Fruit fly (Drosophila melanogaster) whole organism, embryonic: ENCODE data around the gene CG13108.

Source experiments
- Blimp-1 ChIP-seq: fragments of 200-800 bp; sonication (Bioruptor generic); optimal IDR thresholded peaks from 3 replicates; lab custom pipeline; 2018; ENCODE audit warnings: missing biosample characterization, missing genetic modification characterization, mild to moderate bottlenecking, moderate library complexity, missing genetic modification reagents
- CG10147 ChIP-seq: fragments of 200-800 bp; sonication (Bioruptor generic); optimal IDR thresholded peaks from 2 replicates; lab custom pipeline; 2019; ENCODE audit warnings: missing biosample characterization, mild to moderate bottlenecking, missing genetic modification characterization, moderate library complexity
- CG10462 ChIP-seq: fragments of 200-800 bp; sonication (Bioruptor generic); optimal IDR thresholded peaks from 2 replicates; lab custom pipeline; 2016; ENCODE audit warnings: missing biosample characterization, missing genetic modification characterization
- CG10565 ChIP-seq: fragments of 200-800 bp; sonication (Bioruptor generic); optimal IDR thresholded peaks from 3 replicates; lab custom pipeline; 2016; ENCODE audit warnings: missing biosample characterization, mild to moderate bottlenecking, missing genetic modification characterization
- CG12659 ChIP-seq: fragments of 200-800 bp; sonication (Bioruptor generic); optimal IDR thresholded peaks from 3 replicates; lab custom pipeline; 2017; ENCODE audit warnings: mild to moderate bottlenecking, missing biosample characterization, missing genetic modification reagents, missing genetic modification characterization
- CG13296 ChIP-seq: fragments of 200-800 bp; sonication (Bioruptor generic); optimal IDR thresholded peaks from 3 replicates; lab custom pipeline; 2018; ENCODE audit warnings: missing biosample characterization, mild to moderate bottlenecking, missing genetic modification characterization
- CG1603 ChIP-seq: fragments of 200-800 bp; sonication (Bioruptor generic); optimal IDR thresholded peaks from 2 replicates; lab custom pipeline; 2019; ENCODE audit warnings: missing biosample characterization, mild to moderate bottlenecking, missing genetic modification characterization, moderate library complexity
- CG1647 ChIP-seq: fragments of 200-800 bp; sonication (Bioruptor generic); optimal IDR thresholded peaks from 3 replicates; lab custom pipeline; 2016; ENCODE audit warnings: missing biosample characterization, missing genetic modification characterization
- CG18262 ChIP-seq: fragments of 200-800 bp; optimal IDR thresholded peaks from 3 replicates; lab custom pipeline; 2019; ENCODE audit warnings: missing biosample characterization, mild to moderate bottlenecking, missing genetic modification characterization, moderate library complexity
- CG2712 ChIP-seq: fragments of 200-800 bp; optimal IDR thresholded peaks from 3 replicates; lab custom pipeline; 2019; ENCODE audit warnings: missing biosample characterization, mild to moderate bottlenecking, missing genetic modification characterization, moderate library complexity
- CG32767 ChIP-seq: fragments of 200-800 bp; sonication (Bioruptor generic); IDR thresholded peaks from 2 replicates; pipeline ENCODE4 v1.3.6; 2022; ENCODE audit warnings: missing biosample characterization, missing genetic modification characterization
- CG3281 ChIP-seq: fragments of 200-800 bp; sonication (Bioruptor generic); optimal IDR thresholded peaks from 3 replicates; lab custom pipeline; 2017; ENCODE audit warnings: missing biosample characterization, mild to moderate bottlenecking, missing genetic modification characterization
- CG34224 ChIP-seq: fragments of 200-800 bp; sonication (Bioruptor generic); IDR thresholded peaks from 3 replicates; pipeline ENCODE4 v1.3.6; 2022; ENCODE audit warnings: missing biosample characterization, missing genetic modification characterization; ENCODE audit not compliant: partially characterized antibody
- CG3995 ChIP-seq: fragments of 200-800 bp; sonication (Bioruptor generic); optimal IDR thresholded peaks from 3 replicates; lab custom pipeline; 2016; ENCODE audit warnings: missing biosample characterization, missing genetic modification characterization
- CG6689 ChIP-seq: fragments of 200-800 bp; sonication (Bioruptor generic); IDR thresholded peaks from 2 replicates; pipeline ENCODE4 v1.3.6; 2022; ENCODE audit warnings: missing biosample characterization, missing genetic modification characterization
- CG6765 ChIP-seq: fragments of 200-800 bp; sonication (Bioruptor generic); optimal IDR thresholded peaks from 3 replicates; lab custom pipeline; 2017; ENCODE audit warnings: missing biosample characterization, mild to moderate bottlenecking, missing genetic modification characterization
- CG7271 ChIP-seq: fragments of 200-800 bp; sonication (Bioruptor generic); optimal IDR thresholded peaks from 2 replicates; lab custom pipeline; 2018; ENCODE audit warnings: missing biosample characterization, mild to moderate bottlenecking, missing genetic modification characterization, moderate library complexity
- CG8290 ChIP-seq, 3 experiments: fragments of 200-800 bp; sonication (Bioruptor generic); optimal IDR thresholded peaks; 2 replicates each; lab custom pipeline; 2016 to 2019; ENCODE audit warnings: missing biosample characterization in 3 of 3, missing genetic modification characterization in 3 of 3, mild to moderate bottlenecking in 2 of 3, moderate library complexity in 1 of 3
- CoRest ChIP-seq: fragments of 200-800 bp; sonication (Bioruptor generic); optimal IDR thresholded peaks from 3 replicates; lab custom pipeline; 2018; ENCODE audit warnings: missing biosample characterization, mild to moderate bottlenecking, missing genetic modification characterization, moderate library complexity
- Deaf1 ChIP-seq: fragments of 200-800 bp; optimal IDR thresholded peaks from 3 replicates; lab custom pipeline; 2019; ENCODE audit warnings: missing biosample characterization, mild to moderate bottlenecking, missing genetic modification characterization, moderate library complexity
- Dll ChIP-seq: fragments of 200-800 bp; sonication (Bioruptor generic); IDR thresholded peaks from 4 replicates; pipeline ENCODE4 v1.3.6; 2022; ENCODE audit warnings: missing biosample characterization, missing genetic modification characterization; ENCODE audit not compliant: partially characterized antibody
- Drgx ChIP-seq: fragments of 200-800 bp; sonication (Bioruptor generic); IDR thresholded peaks from 2 replicates; pipeline ENCODE4 v1.3.6; 2022; ENCODE audit warnings: missing biosample characterization, missing genetic modification characterization
- Fer1 ChIP-seq: fragments of 200-800 bp; sonication (Bioruptor generic); optimal IDR thresholded peaks from 2 replicates; lab custom pipeline; 2017; ENCODE audit warnings: missing biosample characterization, mild to moderate bottlenecking, missing genetic modification characterization
- HmgZ ChIP-seq: fragments of 200-800 bp; sonication (Bioruptor generic); optimal IDR thresholded peaks from 2 replicates; lab custom pipeline; 2018; ENCODE audit warnings: missing biosample characterization, mild to moderate bottlenecking, missing genetic modification characterization
- Hr39 ChIP-seq: fragments of >200 bp; optimal IDR thresholded peaks from 2 replicates; lab custom pipeline; 2017
- Jarid2 ChIP-seq: fragments of 200-800 bp; sonication (Bioruptor generic); optimal IDR thresholded peaks from 3 replicates; lab custom pipeline; 2017; ENCODE audit warnings: mild to moderate bottlenecking, missing biosample characterization, missing genetic modification reagents, missing genetic modification characterization
- MBD-R2 ChIP-seq: fragments of 200-800 bp; sonication (Bioruptor generic); IDR thresholded peaks from 2 replicates; pipeline ENCODE4 v1.3.6; 2022; ENCODE audit warnings: missing biosample characterization, missing genetic modification characterization
- Med ChIP-seq: fragments of 200-800 bp; sonication (Bioruptor generic); peaks from one replicate; lab custom pipeline; 2016; ENCODE audit warnings: missing biosample characterization, missing genetic modification characterization, mild to moderate bottlenecking, inconsistent platforms, moderate library complexity
- NfI ChIP-seq: fragments of 200-800 bp; sonication (Bioruptor generic); optimal IDR thresholded peaks from 3 replicates; lab custom pipeline; 2018; ENCODE audit warnings: missing biosample characterization, mild to moderate bottlenecking, missing genetic modification characterization, moderate library complexity
- Oli ChIP-seq: fragments of 200-800 bp; sonication (Bioruptor generic); optimal IDR thresholded peaks from 2 replicates; lab custom pipeline; 2018; ENCODE audit warnings: missing biosample characterization, mild to moderate bottlenecking, missing genetic modification characterization, moderate library complexity
- Poxn ChIP-seq: fragments of 200-800 bp; sonication (Bioruptor generic); IDR thresholded peaks from 2 replicates; pipeline ENCODE4 v1.3.6; 2022; ENCODE audit warnings: missing biosample characterization, missing genetic modification characterization
- Rfx ChIP-seq: fragments of 200-800 bp; sonication (Bioruptor generic); IDR thresholded peaks from 2 replicates; pipeline ENCODE4 v1.3.6; 2022; ENCODE audit warnings: missing biosample characterization, missing genetic modification characterization
- Scr ChIP-seq: fragments of 200-800 bp; sonication (Bioruptor generic); IDR thresholded peaks from 2 replicates; pipeline ENCODE4 v1.3.6; 2022; ENCODE audit warnings: missing biosample characterization, missing genetic modification characterization; ENCODE audit not compliant: partially characterized antibody
- Trl ChIP-seq, 3 experiments: fragments of >200 bp in 2 of 3; fragments of 200-800 bp in 1 of 3; sonication (Bioruptor generic) in 1 of 3; optimal IDR thresholded peaks; 2 replicates in 1 of 3; 3 replicates in 2 of 3; lab custom pipeline; 2016 to 2017; ENCODE audit warnings: missing biosample characterization in 1 of 3, missing genetic modification characterization in 1 of 3
- bbx ChIP-seq: fragments of 200-800 bp; sonication (Bioruptor generic); IDR thresholded peaks from 2 replicates; pipeline ENCODE4 v1.3.6; 2022; ENCODE audit warnings: missing biosample characterization, missing genetic modification characterization; ENCODE audit not compliant: partially characterized antibody
- ci ChIP-seq: fragments of 200-800 bp; sonication (Bioruptor generic); IDR thresholded peaks from 3 replicates; pipeline ENCODE4 v1.3.6; 2022; ENCODE audit warnings: missing biosample characterization, missing genetic modification characterization
- dmrt99B ChIP-seq: fragments of 200-800 bp; sonication (Bioruptor generic); optimal IDR thresholded peaks from 2 replicates; lab custom pipeline; 2018; ENCODE audit warnings: missing biosample characterization, mild to moderate bottlenecking, missing genetic modification characterization, moderate library complexity
- exex ChIP-seq: fragments of 200-800 bp; sonication (Bioruptor generic); optimal IDR thresholded peaks from 4 replicates; lab custom pipeline; 2018; ENCODE audit warnings: missing biosample characterization, mild to moderate bottlenecking, missing genetic modification characterization, moderate library complexity
- fd102C ChIP-seq: fragments of 200-800 bp; sonication (Bioruptor generic); optimal IDR thresholded peaks from 2 replicates; lab custom pipeline; 2018; ENCODE audit warnings: missing biosample characterization, mild to moderate bottlenecking, missing genetic modification characterization, moderate library complexity
- kni ChIP-seq: fragments of 200-800 bp; sonication (Bioruptor generic); optimal IDR thresholded peaks from 3 replicates; lab custom pipeline; 2017; ENCODE audit warnings: mild to moderate bottlenecking, missing biosample characterization, missing genetic modification reagents, missing genetic modification characterization
- luna ChIP-seq: fragments of 200-800 bp; sonication (Bioruptor generic); optimal IDR thresholded peaks from 2 replicates; lab custom pipeline; 2016; ENCODE audit warnings: missing biosample characterization, missing genetic modification characterization
- nerfin-1 ChIP-seq: fragments of 200-800 bp; sonication (Bioruptor generic); optimal IDR thresholded peaks from 3 replicates; lab custom pipeline; 2019; ENCODE audit warnings: missing biosample characterization, mild to moderate bottlenecking, missing genetic modification characterization, moderate library complexity
- odd ChIP-seq: fragments of 200-800 bp; sonication (Bioruptor generic); optimal IDR thresholded peaks from 2 replicates; lab custom pipeline; 2017; ENCODE audit warnings: missing biosample characterization, mild to moderate bottlenecking, missing genetic modification characterization
- otp ChIP-seq: fragments of 200-800 bp; sonication (Bioruptor generic); IDR thresholded peaks from 3 replicates; pipeline ENCODE4, ENCODE4 v1.3.6; 2022; ENCODE audit warnings: missing biosample characterization, missing genetic modification characterization
- pho ChIP-seq: fragments of 200-800 bp; sonication (Bioruptor generic); optimal IDR thresholded peaks from 2 replicates; lab custom pipeline; 2016; ENCODE audit warnings: missing biosample characterization, missing genetic modification characterization
- pum ChIP-seq: fragments of 200-800 bp; sonication (Bioruptor generic); optimal IDR thresholded peaks from 2 replicates; lab custom pipeline; 2016; ENCODE audit warnings: missing biosample characterization, missing genetic modification characterization
- sens ChIP-seq: fragments of 200-800 bp; sonication (Bioruptor generic); peaks from one replicate; lab custom pipeline; 2016; ENCODE audit warnings: missing biosample characterization, missing genetic modification characterization
- sr ChIP-seq: fragments of 200-800 bp; sonication (Bioruptor generic); IDR thresholded peaks from 3 replicates; pipeline ENCODE4 v1.3.6; 2022; ENCODE audit warnings: missing biosample characterization, missing genetic modification characterization
- zfh1 ChIP-seq: fragments of 200-800 bp; sonication (Bioruptor generic); IDR thresholded peaks from 3 replicates; pipeline ENCODE4 v1.3.6; 2022; ENCODE audit warnings: missing biosample characterization, missing genetic modification characterization

Gene CG13108

dm6 chr2L:9205133-9205615 lies 41.1 kb downstream of the CG13108 start (continued):
- no peak for TF ChIP-seq CG6765 (GFP tag; lab: Kevin White, UChicago)
- peak; percentile 42 for TF ChIP-seq exex (tag; lab: Kevin White, UChicago)
- TF ChIP-seq CG3995: no peak
- TF ChIP-seq fd102C (GFP tag; lab: Kevin White, UChicago): no peak
- TF ChIP-seq CG8290 (GFP tag; optimal IDR thresholded peaks at IDR 0.05; lab: Kevin White, UChicago): no peak
- peak in 1 of 2 experiments; percentile 36 for TF ChIP-seq CG8290 (tag; optimal IDR thresholded peaks at IDR 0.05; lab: Kevin White, UChicago)
- no peak for TF ChIP-seq dmrt99B
- peak; percentile 91; the same call in 2 of the 3 replicates for TF ChIP-seq ci (GFP tag; lab: Robert Waterston, UW)
- TF ChIP-seq Deaf1 (tag; lab: Kevin White, UChicago): peak; percentile 29
- TF ChIP-seq zfh1: no peak; the same call in 2 of the 3 replicates
- TF ChIP-seq CG1603: no peak
- TF ChIP-seq MBD-R2 (GFP tag; lab: Robert Waterston, UW): no peak; the same call in 1 of the 2 replicates
- TF ChIP-seq CG1647 (GFP tag; lab: Kevin White, UChicago): no peak
- no peak for TF ChIP-seq Oli (tag; lab: Kevin White, UChicago)
- no peak for TF ChIP-seq CG18262 (tag; lab: Kevin White, UChicago)
- TF ChIP-seq sr: no peak
- TF ChIP-seq CG10147 (GFP tag; lab: Kevin White, UChicago): peak; percentile 85
- peak; percentile 49; the same call in 1 of the 2 replicates for TF ChIP-seq CG32767 (GFP tag; lab: Robert Waterston, UW)
- TF ChIP-seq CG6689 (GFP tag; lab: Robert Waterston, UW): 0 out of 2 replicates have a peak, but pooled peaks have one; percentile 7
- TF ChIP-seq Rfx (GFP tag; lab: Robert Waterston, UW): peak; percentile 63; the same call in 1 of the 2 replicates
- TF ChIP-seq Scr (GFP tag; lab: Robert Waterston, UW): no peak
- TF ChIP-seq CG34224 (GFP tag; lab: Robert Waterston, UW): peak; percentile 50; the same call in 1 of the 3 replicates
- no peak for TF ChIP-seq pum
- peak; percentile 84 to 96 for TF ChIP-seq Trl (optimal IDR thresholded peaks at IDR 0.05; lab: Kevin White, UChicago)
- TF ChIP-seq Trl (GFP tag; optimal IDR thresholded peaks at IDR 0.05; lab: Kevin White, UChicago): peak; percentile 32
- no peak for TF ChIP-seq CG2712 (tag; lab: Kevin White, UChicago)
- peak; percentile 32 for TF ChIP-seq CG3281 (GFP tag; lab: Kevin White, UChicago)
- no peak for TF ChIP-seq bbx (GFP tag; lab: Robert Waterston, UW)
- TF ChIP-seq CG12659 (GFP tag; lab: Kevin White, UChicago): no peak
- TF ChIP-seq Dll (GFP tag; lab: Robert Waterston, UW): no peak
- no peak for TF ChIP-seq CG7271 (tag; lab: Kevin White, UChicago)
- peak; percentile 38 for TF ChIP-seq Blimp-1 (GFP tag; lab: Kevin White, UChicago)
- TF ChIP-seq HmgZ: peak; percentile 64
- TF ChIP-seq pho (GFP tag; lab: Kevin White, UChicago): no peak
- no peak for TF ChIP-seq NfI (GFP tag; lab: Kevin White, UChicago)
- TF ChIP-seq odd (GFP tag; lab: Kevin White, UChicago): peak; percentile 22
- peak; percentile 77 for TF ChIP-seq kni (GFP tag; lab: Kevin White, UChicago)
- no peak for TF ChIP-seq Poxn (GFP tag; lab: Robert Waterston, UW)
- peak; percentile 86 for TF ChIP-seq Drgx (GFP tag; lab: Robert Waterston, UW)
- TF ChIP-seq CG10462: no peak
- peak; percentile 80 for TF ChIP-seq Fer1 (GFP tag; lab: Kevin White, UChicago)
- peak; percentile 49 for TF ChIP-seq Jarid2 (GFP tag; lab: Kevin White, UChicago)
- no peak for TF ChIP-seq Hr39 (lab: Kevin White, UChicago)
- TF ChIP-seq CG13296 (GFP tag; lab: Kevin White, UChicago): peak; percentile 15
- no peak for TF ChIP-seq CoRest (tag; lab: Kevin White, UChicago)
- peak; percentile 83 for TF ChIP-seq Med
- no peak for TF ChIP-seq CG10565 (GFP tag; lab: Kevin White, UChicago)
- no peak for TF ChIP-seq luna (GFP tag; lab: Kevin White, UChicago)
- no peak for TF ChIP-seq sens (GFP tag; lab: Kevin White, UChicago)
- TF ChIP-seq nerfin-1 (tag; lab: Kevin White, UChicago): peak; percentile 15
- TF ChIP-seq otp: 0 out of 3 replicates have a peak, but pooled peaks have one; percentile 31
